Worm (Caenorhabditis elegans) whole organism, L1 larva: ENCODE results near the gene C02F4.5.

Experiments
- alr-1 ChIP-seq: fragments of 200-800 bp; sonication (Bioruptor generic); optimal IDR thresholded peaks from 2 replicates; lab custom pipeline; 2018; ENCODE audit warnings: borderline replicate concordance, mild to moderate bottlenecking, missing genetic modification characterization, missing compliant biosample characterization
- egl-27 ChIP-seq, 2 experiments: fragments of 150-350 bp in 1 of 2; sonication (generic microtip); optimal IDR thresholded peaks; 3 replicates each; lab custom pipeline; 2017 to 2018; ENCODE audit warnings: missing biosample characterization in 2 of 2, missing genetic modification characterization in 2 of 2, missing genetic modification reagents in 2 of 2
- mdl-1 ChIP-seq, 2 experiments: fragments of 150-350 bp; optimal IDR thresholded peaks; 2 replicates each; lab custom pipeline; 2014 to 2017; ENCODE audit warnings: missing biosample characterization in 2 of 2, missing genetic modification characterization in 2 of 2, inconsistent platforms in 1 of 2
- mep-1 ChIP-seq: fragments of 150-350 bp; optimal IDR thresholded peaks from 2 replicates; lab custom pipeline; 2014; ENCODE audit warnings: missing biosample characterization, missing genetic modification characterization
- nhr-19 ChIP-seq: fragments of 200-800 bp; sonication (Bioruptor generic); conservative IDR thresholded peaks from 2 replicates; pipeline ENCODE4 v1.3.6; 2022; ENCODE audit warnings: missing genetic modification characterization, missing compliant biosample characterization
- nhr-47 ChIP-seq: sonication (generic microtip); optimal IDR thresholded peaks from 2 replicates; lab custom pipeline; 2016; ENCODE audit warnings: mild to moderate bottlenecking, missing genetic modification characterization, moderate library complexity, missing compliant biosample characterization
- ztf-4 ChIP-seq: fragments of 150-350 bp; optimal IDR thresholded peaks from 2 replicates; lab custom pipeline; 2014; ENCODE audit warnings: missing biosample characterization, missing genetic modification characterization

DNA sequence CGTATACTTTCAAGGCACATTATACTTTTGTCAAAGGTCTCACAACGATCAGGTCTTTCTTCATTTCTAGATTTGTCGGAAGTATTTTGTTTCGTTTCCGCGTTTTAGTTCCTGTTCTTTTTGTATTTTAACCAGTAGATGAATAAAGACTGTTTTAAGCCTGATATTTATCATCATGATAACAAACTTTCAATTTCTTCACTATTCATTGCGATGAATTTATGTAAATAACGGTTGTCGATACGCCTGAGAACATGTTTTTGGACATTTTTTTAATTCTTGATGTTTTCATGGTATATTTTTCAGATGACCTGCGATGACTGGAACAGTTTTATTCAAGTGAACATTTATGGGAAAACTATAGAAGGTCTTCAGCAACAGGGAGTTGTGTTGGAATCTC lies 34.5 kb upstream of the C02F4.5 start, which contains the start of gene zim-3:
- TF ChIP-seq mep-1 (no peak), ztf-4 (no peak), nhr-47 (no peak), alr-1 (tag; lab: Kevin White, UChicago) (no peak), egl-27 (tag; optimal IDR thresholded peaks at IDR 0.05; lab: Kevin White, UChicago) (no peak), mdl-1 (tag; optimal IDR thresholded peaks at IDR 0.05; lab: Kevin White, UChicago) (no peak), nhr-19 (GFP tag; lab: Robert Waterston, UW) (no peak)
